Fruit fly (Drosophila melanogaster): ENCODE data around the gene Tmtc1.
A peak's percentile ranks its signal among the peaks of the same experiment; 100 is the strongest.

Gene Tmtc1

DNA sequence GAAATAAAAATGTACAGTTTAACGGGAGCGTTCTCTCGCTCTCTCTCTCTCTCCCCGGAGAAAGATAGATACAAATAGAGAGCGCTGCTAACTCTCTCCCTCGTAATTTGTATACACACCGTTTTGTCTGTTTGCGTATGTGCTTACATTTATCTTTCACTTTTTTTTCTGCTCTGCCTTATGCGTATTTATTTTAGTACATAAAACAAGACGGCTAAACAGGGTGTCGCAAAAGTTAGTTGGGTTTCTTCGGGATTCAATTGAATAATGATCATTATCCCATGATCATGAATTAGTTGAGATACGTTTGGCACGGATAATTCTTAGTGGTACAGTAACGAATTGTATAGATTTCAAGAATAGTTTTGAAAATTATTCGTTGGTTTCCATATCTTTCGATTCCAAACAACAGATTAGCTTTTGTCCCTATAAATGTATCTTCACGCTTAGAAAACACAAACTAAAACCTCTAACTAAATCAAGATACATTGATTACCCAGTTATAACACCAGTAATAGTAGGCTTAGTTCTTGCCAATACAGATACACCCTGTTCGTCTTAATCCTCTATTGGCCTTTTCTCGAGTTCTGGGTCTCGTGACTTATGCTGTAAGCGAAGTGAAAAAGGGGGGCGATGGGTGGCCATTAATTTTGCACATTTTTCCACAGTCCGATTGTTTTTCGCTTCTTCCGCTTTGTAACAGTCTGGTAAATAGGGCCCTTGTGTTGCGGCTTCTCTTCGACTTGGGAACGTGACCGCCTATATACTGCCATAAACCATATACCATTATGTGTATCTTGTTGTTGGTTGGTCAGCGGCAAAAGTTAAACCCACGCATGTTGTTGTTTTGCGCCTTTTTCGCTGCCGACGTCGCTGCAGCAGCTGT is 77.1 kb downstream of the Tmtc1 start (continued):
- TF ChIP-seq CG15514 (GFP tag; optimal IDR thresholded peaks at IDR 0.05) (peak; percentile 75), Atf6 (GFP tag; IDR thresholded peaks at IDR 0.05) (no peak), CG2889 (GFP tag; IDR thresholded peaks at IDR 0.05) (no peak), br (optimal IDR thresholded peaks at IDR 0.05) (no peak), tup (GFP tag; optimal IDR thresholded peaks at IDR 0.05) (no peak), fd64A (GFP tag; optimal IDR thresholded peaks at IDR 0.05) (peak; percentile 88), Bteb2 (GFP tag; optimal IDR thresholded peaks at IDR 0.05) (peak; percentile 66), Nf-YA (GFP tag; IDR thresholded peaks at IDR 0.05) (no peak), CG8281 (tag; optimal IDR thresholded peaks at IDR 0.05) (peak; percentile 51), HLH3B (GFP tag; IDR thresholded peaks at IDR 0.05) (no peak), sens-2 (GFP tag; IDR thresholded peaks at IDR 0.05) (no peak), fd96Cb (tag; optimal IDR thresholded peaks at IDR 0.05) (peak; percentile 61), Xrp1 (GFP tag; IDR thresholded peaks at IDR 0.05) (no peak), chinmo (GFP tag; IDR thresholded peaks at IDR 0.05; ENCODE audit: partially characterized antibody) (no peak), CG6689 (GFP tag; IDR thresholded peaks at IDR 0.05) (no peak), shn (GFP tag; optimal IDR thresholded peaks at IDR 0.05) (peak; percentile 72), pan (optimal IDR thresholded peaks at IDR 0.05) (no peak), pan (GFP tag; optimal IDR thresholded peaks at IDR 0.05 in 1 of 2, IDR thresholded peaks at IDR 0.05 in 1 of 2) (no peak), Ptx1 (GFP tag; IDR thresholded peaks at IDR 0.05) (no peak), dmrt11E (tag; optimal IDR thresholded peaks at IDR 0.05) (peak; percentile 52), CG10321 (GFP tag; IDR thresholded peaks at IDR 0.05) (no peak), CoRest (tag; optimal IDR thresholded peaks at IDR 0.05) (peak; percentile 85), CG31365 (tag; optimal IDR thresholded peaks at IDR 0.05) (peak; percentile 73), CG1832 (GFP tag; optimal IDR thresholded peaks at IDR 0.05) (no peak), CG10147 (GFP tag; optimal IDR thresholded peaks at IDR 0.05) (peak; percentile 92), nom (GFP tag; optimal IDR thresholded peaks at IDR 0.05) (peak; percentile 81), nerfin-2 (GFP tag; IDR thresholded peaks at IDR 0.05; ENCODE audit: partially characterized antibody) (no peak), Fer1 (GFP tag; optimal IDR thresholded peaks at IDR 0.05) (peak; percentile 86), chn (GFP tag; optimal IDR thresholded peaks at IDR 0.05) (peak; percentile 49), fu2 (GFP tag; optimal IDR thresholded peaks at IDR 0.05) (peak; percentile 64), Dad (GFP tag; optimal IDR thresholded peaks at IDR 0.05) (peak; percentile 73), Lhr (GFP tag; optimal IDR thresholded peaks at IDR 0.05) (peak; percentile 49), MTF-1 (GFP tag; optimal IDR thresholded peaks at IDR 0.05; ENCODE audit: borderline replicate concordance) (peak; percentile 82), disco-r (GFP tag; optimal IDR thresholded peaks at IDR 0.05) (peak; percentile 74), Oaz (GFP tag; IDR thresholded peaks at IDR 0.05) (no peak), fd102C (GFP tag; optimal IDR thresholded peaks at IDR 0.05) (no peak), en (GFP tag; optimal IDR thresholded peaks at IDR 0.05) (peak; percentile 80), CG13624 (GFP tag; optimal IDR thresholded peaks at IDR 0.05) (peak; percentile 82), Abd-B (GFP tag; optimal IDR thresholded peaks at IDR 0.05) (peak; percentile 57), Dref (GFP tag; IDR thresholded peaks at IDR 0.05) (no peak), gsb (GFP tag; IDR thresholded peaks at IDR 0.05) (no peak), CG17385 (GFP tag; optimal IDR thresholded peaks at IDR 0.05) (peak; percentile 77), D19A (tag; optimal IDR thresholded peaks at IDR 0.05) (peak; percentile 70), CG32532 (GFP tag; IDR thresholded peaks at IDR 0.05) (no peak), Mes4 (GFP tag; optimal IDR thresholded peaks at IDR 0.05) (peak; percentile 73), ato (GFP tag; IDR thresholded peaks at IDR 0.05; ENCODE audit: partially characterized antibody) (no peak), fru (optimal IDR thresholded peaks at IDR 0.05) (no peak), NC2α (GFP tag; optimal IDR thresholded peaks at IDR 0.05) (peak; percentile 65), CG8388 (GFP tag; optimal IDR thresholded peaks at IDR 0.05) (peak; percentile 73), CG12104 (GFP tag; optimal IDR thresholded peaks at IDR 0.05) (peak; percentile 80)
